Worm (Caenorhabditis elegans): Measurements from ENCODE around the gene Y75B8A.28.

Gene Y75B8A.28

DNA sequence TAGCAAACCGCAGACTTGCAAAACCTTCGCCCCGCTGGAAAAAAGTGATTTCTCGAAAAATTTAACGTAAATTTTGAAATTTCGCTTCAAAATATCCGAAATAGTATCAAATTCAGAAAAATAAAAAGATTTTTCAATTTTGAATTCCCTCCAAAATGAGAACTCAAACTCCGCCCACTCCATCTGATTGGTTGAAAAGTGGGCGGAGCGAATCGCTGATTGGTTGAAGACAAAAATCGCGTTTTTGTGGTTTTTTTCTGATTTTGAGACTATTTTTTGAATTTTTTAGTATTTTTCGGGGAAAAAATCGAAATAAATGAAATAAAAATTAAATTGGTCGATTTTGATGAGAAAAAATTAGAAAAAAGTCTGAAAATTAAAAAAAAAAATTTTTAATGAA is 30.1 kb downstream of the Y75B8A.28 start:
- TF ChIP-seq snpc-4 (tag; optimal IDR thresholded peaks at IDR 0.05), result no peak
- no peak for TF ChIP-seq sptf-1 (tag; optimal IDR thresholded peaks at IDR 0.05)
- TF ChIP-seq flh-1 (GFP tag; optimal IDR thresholded peaks at IDR 0.05), result no peak
- TF ChIP-seq mab-5 (tag; optimal IDR thresholded peaks at IDR 0.05), result no peak
- TF ChIP-seq ztf-11 (tag; optimal IDR thresholded peaks at IDR 0.05), result no peak
- no peak for TF ChIP-seq bed-3 (GFP tag; optimal IDR thresholded peaks at IDR 0.05)
- TF ChIP-seq pha-4 (tag; optimal IDR thresholded peaks at IDR 0.05), result no peak
- no peak for TF ChIP-seq nhr-28 (tag; optimal IDR thresholded peaks at IDR 0.05)
- no peak for TF ChIP-seq ham-2 (GFP tag; optimal IDR thresholded peaks at IDR 0.05)
- TF ChIP-seq cnd-1 (tag; optimal IDR thresholded peaks at IDR 0.05), result no peak
- TF ChIP-seq mep-1 (tag; optimal IDR thresholded peaks at IDR 0.05), result no peak

DNA sequence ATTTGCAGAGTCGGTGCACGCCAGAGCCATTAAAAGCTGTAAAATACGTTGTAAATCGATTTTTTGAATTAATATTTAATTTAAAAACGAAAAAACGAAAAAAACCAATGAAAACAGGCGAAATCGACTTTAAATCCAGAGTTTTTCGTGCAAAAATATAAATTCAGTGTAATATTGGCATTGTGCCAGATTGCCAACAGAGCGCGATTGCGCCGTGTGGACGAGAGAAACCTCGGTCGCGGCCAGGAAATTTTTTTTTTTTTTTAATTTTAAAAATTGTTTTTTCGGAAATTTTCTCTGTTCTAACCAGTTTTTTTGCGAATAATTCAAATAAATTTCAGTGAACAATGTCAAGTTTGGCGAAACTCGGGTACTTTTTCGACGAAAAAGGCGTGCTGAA is 32.4 kb downstream of the Y75B8A.28 start, which contains the start of the genes pph-4.1 and Y75B8A.31:
TSS of gene pph-4.1 (minus strand) at position 36 of the 400 bp plus-strand sequence.
TSS of gene Y75B8A.31 (plus strand) at position 342 of the 400 bp plus-strand sequence.
- TF ChIP-seq sptf-1 (tag; optimal IDR thresholded peaks at IDR 0.05), result peak; percentile 75
- TF ChIP-seq mep-1 (tag; optimal IDR thresholded peaks at IDR 0.05), result peak; percentile 82
- peak; percentile 72 for TF ChIP-seq pha-4 (tag; optimal IDR thresholded peaks at IDR 0.05)
- peak; percentile 14 for TF ChIP-seq hlh-1 (tag; optimal IDR thresholded peaks at IDR 0.05)
- no peak for TF ChIP-seq ham-2 (GFP tag; optimal IDR thresholded peaks at IDR 0.05)
- TF ChIP-seq cnd-1 (tag; optimal IDR thresholded peaks at IDR 0.05), result no peak
- peak; percentile 61 for TF ChIP-seq ces-1 (GFP tag; optimal IDR thresholded peaks at IDR 0.05)
- TF ChIP-seq ceh-43 (GFP tag; optimal IDR thresholded peaks at IDR 0.05), result no peak
- TF ChIP-seq nhr-237 (tag; optimal IDR thresholded peaks at IDR 0.05), result peak; percentile 40
- TF ChIP-seq nhr-28 (tag; optimal IDR thresholded peaks at IDR 0.05), result no peak
- peak; percentile 1 for TF ChIP-seq unc-120 (tag; optimal IDR thresholded peaks at IDR 0.05; ENCODE audit: poor library complexity, severe bottlenecking)
- TF ChIP-seq ceh-39 (tag; optimal IDR thresholded peaks at IDR 0.05), result peak; percentile 33
- TF ChIP-seq lsy-2 (tag; optimal IDR thresholded peaks at IDR 0.05), result peak; percentile 74
- TF ChIP-seq lin-13 (tag; optimal IDR thresholded peaks at IDR 0.05), result peak; percentile 62
- peak; percentile 9 for TF ChIP-seq mls-2 (tag; optimal IDR thresholded peaks at IDR 0.05)

DNA sequence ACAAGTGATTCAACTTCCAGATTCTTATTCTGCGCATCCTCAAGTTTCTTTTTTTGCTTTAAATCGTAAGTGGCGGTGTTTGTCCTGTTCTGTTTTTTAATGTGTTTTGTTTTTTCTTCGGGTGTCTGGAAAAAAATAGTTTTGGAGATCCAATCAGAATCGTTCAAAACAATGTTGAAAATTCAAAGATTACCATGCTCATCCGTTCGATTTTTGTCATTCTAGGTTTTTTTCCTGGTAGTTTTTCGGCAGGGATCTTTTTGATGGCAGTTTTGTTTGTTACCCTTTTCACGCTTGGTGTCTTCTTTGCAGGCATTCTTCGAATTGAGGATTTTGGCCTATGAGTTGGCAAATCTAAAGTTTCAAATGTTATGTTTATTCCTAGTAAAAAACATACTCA is 37.7 kb downstream of the Y75B8A.28 start:
- no peak for TF ChIP-seq nhr-12 (tag; optimal IDR thresholded peaks at IDR 0.05)
- TF ChIP-seq ces-1 (GFP tag; optimal IDR thresholded peaks at IDR 0.05), result no peak
- no peak for TF ChIP-seq cnd-1 (tag; optimal IDR thresholded peaks at IDR 0.05)
- TF ChIP-seq flh-1 (GFP tag; optimal IDR thresholded peaks at IDR 0.05), result no peak
- no peak for TF ChIP-seq bed-3 (GFP tag; optimal IDR thresholded peaks at IDR 0.05)
- TF ChIP-seq mab-5 (tag; optimal IDR thresholded peaks at IDR 0.05), result no peak
- no peak for TF ChIP-seq tbx-8 (GFP tag; optimal IDR thresholded peaks at IDR 0.05)
- no peak for TF ChIP-seq hlh-1 (tag; optimal IDR thresholded peaks at IDR 0.05)
- TF ChIP-seq elt-3 (tag; optimal IDR thresholded peaks at IDR 0.05), result no peak
- TF ChIP-seq pha-4 (tag; optimal IDR thresholded peaks at IDR 0.05), result no peak
- no peak for TF ChIP-seq ceh-43 (GFP tag; optimal IDR thresholded peaks at IDR 0.05)
- TF ChIP-seq nhr-76 (tag; optimal IDR thresholded peaks at IDR 0.05), result no peak

DNA sequence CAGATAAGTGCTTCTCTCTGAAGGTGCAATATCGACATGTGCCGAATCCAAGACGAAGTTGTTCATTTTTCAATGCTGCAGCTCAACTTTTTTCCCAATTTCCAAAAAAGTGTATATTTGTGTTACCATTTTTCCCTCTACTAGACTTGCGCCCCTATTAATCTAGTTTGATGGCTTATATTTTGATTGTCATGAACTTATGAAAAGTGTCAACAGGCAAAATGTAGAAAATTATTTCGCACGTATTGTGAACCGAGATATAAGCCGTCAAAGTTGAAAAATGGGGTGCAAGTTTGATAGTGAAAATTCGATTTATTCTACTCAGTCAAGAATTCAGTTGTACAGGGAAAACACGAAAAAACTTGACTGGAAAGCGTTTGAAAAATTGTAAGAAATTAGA is 39.6 kb downstream of the Y75B8A.28 start, which contains the start of gene Y75B8A.32:
TSS of gene Y75B8A.32 (minus strand) at position 101 of the 400 bp plus-strand sequence.
- no peak for TF ChIP-seq ceh-43 (GFP tag; optimal IDR thresholded peaks at IDR 0.05)
- no peak for TF ChIP-seq sem-2 (GFP tag; optimal IDR thresholded peaks at IDR 0.05)
- no peak for TF ChIP-seq ceh-83 (GFP tag; optimal IDR thresholded peaks at IDR 0.05)
- no peak for TF ChIP-seq zip-8 (tag; optimal IDR thresholded peaks at IDR 0.05)
- TF ChIP-seq nhr-237 (tag; optimal IDR thresholded peaks at IDR 0.05), result no peak
- TF ChIP-seq ham-2 (GFP tag; optimal IDR thresholded peaks at IDR 0.05), result no peak
- no peak for TF ChIP-seq tbx-8 (GFP tag; optimal IDR thresholded peaks at IDR 0.05)
- TF ChIP-seq elt-1 (tag; optimal IDR thresholded peaks at IDR 0.05; ENCODE audit: borderline replicate concordance, insufficient read depth), result no peak

DNA sequence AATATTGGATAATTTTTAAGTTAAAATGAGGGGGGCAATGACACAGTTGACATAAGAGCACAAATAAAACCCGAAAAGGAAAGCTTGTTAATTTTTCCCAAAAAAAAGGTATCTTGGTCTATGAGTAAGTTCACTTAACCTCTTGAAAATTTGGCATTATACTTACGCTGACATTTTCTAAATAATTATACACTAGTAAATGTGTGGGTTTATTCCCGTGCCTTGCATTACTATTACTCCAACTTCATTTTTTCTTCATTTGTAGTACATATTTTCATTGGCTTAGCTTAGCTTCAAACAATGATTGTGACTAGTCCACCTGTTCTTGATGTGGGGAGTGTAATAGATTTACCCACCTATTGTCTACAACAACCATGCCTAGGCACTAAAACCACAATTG is 40.4 kb downstream of the Y75B8A.28 start, which contains the start of gene Y75B8A.34:
TSS of gene Y75B8A.34 (plus strand) at position 301 of the 400 bp plus-strand sequence.
- no peak for TF ChIP-seq drap-1 (GFP tag; optimal IDR thresholded peaks at IDR 0.05)

DNA sequence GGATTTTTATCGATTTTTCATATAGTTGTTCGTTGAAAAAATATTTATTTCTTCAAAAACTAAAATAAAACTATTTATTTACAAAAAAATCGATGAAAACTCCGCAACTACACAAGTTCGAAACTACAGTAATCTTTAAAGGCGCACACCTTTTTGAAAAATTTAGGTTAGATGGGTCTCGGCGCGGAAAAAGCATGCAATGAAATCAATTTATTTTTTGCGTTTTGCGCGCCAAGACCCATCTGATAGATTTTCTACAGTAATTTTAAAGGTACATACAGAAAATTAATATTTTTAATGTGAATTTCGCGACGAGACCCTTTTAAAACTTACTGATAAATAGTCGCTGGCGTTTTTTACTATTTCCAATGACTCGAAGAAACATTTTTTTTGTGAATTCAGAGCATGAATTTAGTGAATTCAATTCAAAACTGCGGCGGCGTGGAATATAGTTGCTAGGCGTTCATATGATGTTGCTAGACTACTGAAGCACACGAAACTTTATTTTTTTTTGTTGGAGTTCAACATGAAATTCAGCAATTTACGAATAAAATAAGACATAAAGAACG is 48.2 kb downstream of the Y75B8A.28 start, which contains the start of gene Y75B8A.33:
TSS of gene Y75B8A.33 (minus strand) at position 385 of the 569 bp plus-strand sequence.
- no peak for TF ChIP-seq mab-5 (tag; optimal IDR thresholded peaks at IDR 0.05)
- TF ChIP-seq hlh-1 (tag; optimal IDR thresholded peaks at IDR 0.05), result no peak
- TF ChIP-seq flh-1 (GFP tag; optimal IDR thresholded peaks at IDR 0.05), result no peak
- no peak for TF ChIP-seq lin-13 (tag; optimal IDR thresholded peaks at IDR 0.05)
- TF ChIP-seq ces-1 (GFP tag; optimal IDR thresholded peaks at IDR 0.05), result no peak
- no peak for TF ChIP-seq sem-2 (GFP tag; optimal IDR thresholded peaks at IDR 0.05)
- no peak for TF ChIP-seq elt-3 (tag; optimal IDR thresholded peaks at IDR 0.05)
- TF ChIP-seq lsy-2 (tag; optimal IDR thresholded peaks at IDR 0.05), result no peak
- peak; percentile 44 for TF ChIP-seq ceh-83 (GFP tag; optimal IDR thresholded peaks at IDR 0.05)
- TF ChIP-seq ztf-11 (tag; optimal IDR thresholded peaks at IDR 0.05), result no peak
- TF ChIP-seq blmp-1 (tag; optimal IDR thresholded peaks at IDR 0.05), result no peak
- TF ChIP-seq sptf-1 (tag; optimal IDR thresholded peaks at IDR 0.05), result peak; percentile 8
- TF ChIP-seq nhr-12 (tag; optimal IDR thresholded peaks at IDR 0.05), result no peak
- no peak for TF ChIP-seq tbx-8 (GFP tag; optimal IDR thresholded peaks at IDR 0.05)
- TF ChIP-seq zip-8 (tag; optimal IDR thresholded peaks at IDR 0.05), result no peak
- TF ChIP-seq ham-2 (GFP tag; optimal IDR thresholded peaks at IDR 0.05), result no peak

Data from whole organism, mixed stage, embryonic.